Worm (Caenorhabditis elegans) whole organism, L2 larva: ENCODE measurements around the gene W04H10.2.

ENCODE experiments used
- mbf-1 ChIP-seq: sonication (generic microtip); optimal IDR thresholded peaks from 2 replicates; lab custom pipeline; 2017; ENCODE audit warnings: missing biosample characterization, missing genetic modification characterization
- nhr-237 ChIP-seq: fragments of 150-350 bp; optimal IDR thresholded peaks from 2 replicates; lab custom pipeline; 2014; ENCODE audit warnings: missing biosample characterization, missing genetic modification characterization
- ztf-4 ChIP-seq: fragments of 150-350 bp; optimal IDR thresholded peaks from 2 replicates; lab custom pipeline; 2014; ENCODE audit warnings: missing biosample characterization, missing genetic modification characterization

DNA sequence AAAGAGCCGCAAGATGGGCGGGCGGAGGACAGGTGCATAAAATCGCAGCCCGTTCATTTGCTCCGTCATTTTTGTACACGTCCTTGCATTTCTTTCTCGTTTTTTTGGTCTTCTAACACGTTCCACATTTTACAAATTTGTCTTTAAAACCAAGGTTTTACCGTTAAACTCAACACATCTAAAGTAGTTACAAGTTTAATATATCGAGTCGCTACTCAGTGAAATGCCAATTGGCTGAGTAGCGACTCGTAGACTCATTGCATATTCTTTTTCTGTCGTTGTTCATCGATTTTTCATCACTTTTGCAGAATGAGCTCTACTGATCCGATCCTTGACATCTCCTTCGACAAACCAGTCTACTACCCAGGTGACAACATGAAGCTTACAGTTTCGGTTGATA lies 21.8 kb downstream of the W04H10.2 start, which contains the start of gene arrd-1:
- no peak for TF ChIP-seq nhr-237
- no peak for TF ChIP-seq mbf-1 (tag; lab: Kevin White, UChicago)
- no peak for TF ChIP-seq ztf-4 (tag; lab: Kevin White, UChicago)
